Worm (Caenorhabditis elegans): ENCODE data around the gene fbxa-170.
"Not testable (repeated sequence)": the region's sequence is repeated elsewhere in the genome, so short reads cannot be mapped to it uniquely, and the experiment has no call there.

The fbxa-170 gene

DNA sequence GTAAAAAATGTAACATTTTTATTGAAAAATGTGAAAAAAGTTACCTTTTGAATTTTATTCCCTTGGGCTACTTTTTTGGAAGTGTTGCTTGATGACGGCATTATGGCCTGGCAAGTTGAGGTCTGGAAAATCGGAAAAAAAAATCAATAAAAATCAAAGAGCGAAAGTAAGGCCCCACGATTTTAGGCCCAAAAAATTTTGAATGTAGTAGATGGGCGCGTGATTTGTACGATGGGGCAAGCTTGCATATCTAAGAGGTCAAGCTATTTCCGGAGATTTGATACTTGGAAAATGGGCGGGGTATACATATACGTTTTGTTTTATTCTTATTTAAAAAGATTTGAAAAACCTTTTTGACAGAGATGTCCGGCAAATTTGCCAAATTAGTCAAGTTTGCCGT, 28.6 kb upstream of the fbxa-170 start, which contains the start of gene F07G6.5:
Gene F07G6.5, minus strand, starts transcription at position 101 of the 400 bp plus-strand sequence.
- TF ChIP-seq C04F5.9 (tag; optimal IDR thresholded peaks at IDR 0.05): no peak

DNA sequence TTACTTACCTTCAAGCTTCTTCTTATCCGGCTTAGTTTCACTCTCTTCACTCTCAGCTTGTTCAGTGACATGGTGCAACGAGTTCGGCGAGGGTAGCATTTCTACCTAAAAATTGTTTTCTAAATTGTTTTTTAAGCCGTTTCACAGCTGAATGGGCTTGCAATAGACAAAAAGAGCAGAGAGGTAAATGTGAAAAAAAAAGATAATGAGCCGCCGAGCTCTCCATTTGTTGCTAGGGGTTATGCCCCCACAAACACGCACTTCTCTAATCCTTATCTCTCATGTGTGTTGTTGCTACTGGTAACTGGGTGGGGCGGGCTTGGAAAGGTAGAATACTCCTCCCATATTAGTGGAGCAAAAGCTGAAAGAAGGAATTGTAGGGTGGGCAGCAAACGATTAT, 25.9 kb upstream of the fbxa-170 start, which contains the start of gene C36C9.5:
Gene C36C9.5, minus strand, starts transcription at position 101 of the 400 bp plus-strand sequence.
- TF ChIP-seq C16A3.4 (tag; optimal IDR thresholded peaks at IDR 0.05) (no peak), nhr-28 (tag; optimal IDR thresholded peaks at IDR 0.05) (no peak), nhr-11 (tag; optimal IDR thresholded peaks at IDR 0.05) (no peak), snpc-4 (tag; optimal IDR thresholded peaks at IDR 0.05) (no peak), ztf-4 (tag; optimal IDR thresholded peaks at IDR 0.05) (no peak), irx-1 (tag; optimal IDR thresholded peaks at IDR 0.05) (no peak), pax-3 (tag; optimal IDR thresholded peaks at IDR 0.05) (no peak)

DNA sequence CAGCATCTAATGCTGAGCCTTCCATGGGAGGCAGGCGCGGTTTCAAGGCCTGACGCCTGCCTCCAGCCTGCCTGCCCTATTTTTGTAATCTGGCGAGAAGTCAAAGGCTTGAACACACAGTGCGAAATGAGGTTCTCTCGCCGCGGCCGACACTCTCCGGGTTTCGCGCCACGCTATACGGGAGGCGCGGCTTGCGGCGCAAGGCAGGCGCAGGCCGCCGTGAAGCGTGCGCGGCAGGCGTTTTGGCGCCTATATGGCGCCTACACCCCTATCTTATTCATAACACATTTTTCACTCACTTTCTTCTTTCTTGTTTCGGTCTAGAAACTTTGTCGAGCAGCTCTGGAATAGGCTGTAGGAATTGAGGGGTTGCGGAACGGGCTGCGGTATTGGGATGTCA, 25.1 kb upstream of the fbxa-170 start:
- TF ChIP-seq dpl-1 (GFP tag; optimal IDR thresholded peaks at IDR 0.05) (no peak), irx-1 (tag; optimal IDR thresholded peaks at IDR 0.05) (no peak), ces-1 (GFP tag; optimal IDR thresholded peaks at IDR 0.05) (no peak), sox-4 (tag; optimal IDR thresholded peaks at IDR 0.05) (no peak), dsc-1 (tag; optimal IDR thresholded peaks at IDR 0.05) (no peak), lin-13 (GFP tag; optimal IDR thresholded peaks at IDR 0.05) (no peak), nhr-28 (tag; optimal IDR thresholded peaks at IDR 0.05) (no peak), nhr-237 (tag; optimal IDR thresholded peaks at IDR 0.05) (no peak), mdl-1 (tag; optimal IDR thresholded peaks at IDR 0.05) (no peak), sptf-1 (tag; optimal IDR thresholded peaks at IDR 0.05) (no peak), unc-130 (tag; optimal IDR thresholded peaks at IDR 0.05) (no peak), isw-1 (GFP tag; IDR thresholded peaks at IDR 0.05) (no peak)

DNA sequence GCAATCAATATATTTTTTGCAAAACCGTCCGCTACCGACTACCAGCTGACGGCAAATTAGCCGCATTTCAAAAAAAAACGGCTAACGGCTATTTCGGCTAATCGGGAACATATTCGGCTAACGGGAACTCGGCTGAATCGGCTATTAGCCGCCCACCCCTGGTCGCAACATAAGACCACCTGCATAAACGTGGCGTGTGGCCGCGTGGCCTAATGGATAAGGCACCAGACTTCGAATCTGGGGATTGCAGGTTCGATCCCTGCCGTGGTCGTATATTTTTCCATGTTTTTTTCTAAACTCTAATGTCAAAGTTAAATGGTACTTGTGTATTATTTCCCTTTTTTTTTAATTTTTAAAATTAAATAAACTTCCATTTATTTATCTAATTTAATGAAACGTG, 20.6 kb upstream of the fbxa-170 start:
- TF ChIP-seq tbx-2 (tag; optimal IDR thresholded peaks at IDR 0.05) (no peak), fos-1 (tag; optimal IDR thresholded peaks at IDR 0.05) (no peak), snpc-4 (tag; optimal IDR thresholded peaks at IDR 0.05) (no peak), unc-86 (tag; optimal IDR thresholded peaks at IDR 0.05) (no peak), zag-1 (tag; optimal IDR thresholded peaks at IDR 0.05) (no peak)

DNA sequence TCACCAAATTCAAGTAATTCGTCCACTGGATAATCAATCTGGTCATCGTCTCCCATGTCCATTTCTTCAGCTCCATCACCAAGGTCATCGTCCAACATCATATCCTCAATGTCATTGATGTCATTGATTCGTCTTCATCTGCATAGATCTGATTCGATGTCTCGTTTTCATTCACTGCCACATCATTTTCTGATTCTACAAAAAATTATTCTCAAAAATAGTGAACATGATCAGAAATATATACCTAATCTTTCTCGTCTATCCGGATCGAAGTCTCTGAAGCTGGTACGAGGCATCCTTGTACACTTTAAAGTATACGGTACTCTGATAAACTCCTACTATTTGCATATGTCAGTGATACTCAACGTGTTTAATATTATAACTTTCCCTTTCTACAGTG, 19.0 kb upstream of the fbxa-170 start, which contains the start of gene C36C9.4:
Gene C36C9.4, minus strand, starts transcription at position 101 of the 400 bp plus-strand sequence.
- TF ChIP-seq nhr-28, lsy-2, ztf-11 (tag; optimal IDR thresholded peaks at IDR 0.05): not testable (repeated sequence)

DNA sequence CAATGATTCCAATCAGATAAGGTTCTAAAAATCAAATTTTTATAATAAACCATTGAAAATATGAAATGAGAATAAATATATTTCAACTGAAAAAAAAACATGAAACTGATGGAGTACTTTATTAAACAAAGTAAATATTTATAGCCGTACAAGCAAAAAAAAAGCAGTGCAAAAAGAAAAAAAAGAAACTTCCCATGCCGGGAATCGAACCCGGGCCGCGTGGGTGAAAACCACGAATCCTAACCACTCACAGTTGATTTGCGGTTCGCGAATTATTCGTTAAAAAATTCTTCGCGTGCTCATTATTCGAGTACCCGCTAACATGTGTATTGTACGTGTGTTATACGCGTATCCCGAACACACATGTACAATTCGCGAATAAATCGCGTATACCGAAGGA, 13.0 kb upstream of the fbxa-170 start, which contains the start of gene C36C9.6:
Gene C36C9.6, minus strand, starts transcription at position 101 of the 400 bp plus-strand sequence.
- TF ChIP-seq lin-13 (GFP tag; optimal IDR thresholded peaks at IDR 0.05); skn-1 (tag; optimal IDR thresholded peaks at IDR 0.05); C04F5.9 (tag; optimal IDR thresholded peaks at IDR 0.05): not testable (repeated sequence)

DNA sequence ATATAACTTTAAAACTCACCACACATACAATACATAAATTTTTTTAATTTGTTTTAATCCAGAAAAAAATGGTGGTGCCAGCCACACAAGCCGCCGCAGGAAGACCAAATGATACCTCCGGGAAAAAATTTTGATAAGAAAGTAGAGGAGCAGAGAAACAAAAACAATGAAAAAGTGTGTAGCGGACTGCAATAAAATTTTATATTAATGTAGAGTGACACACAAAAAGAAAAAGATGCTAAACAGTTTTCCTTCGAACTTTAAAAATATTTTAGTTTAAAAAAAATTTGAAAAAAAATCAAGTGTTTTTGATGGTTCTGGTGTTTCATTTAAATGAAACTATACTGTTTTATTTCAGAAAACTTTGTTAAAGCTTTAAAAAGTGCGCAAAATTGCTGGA, 12.1 kb upstream of the fbxa-170 start, which contains the start of gene C36C9.12:
Gene C36C9.12, minus strand, starts transcription at position 101 of the 400 bp plus-strand sequence.
- not testable (repeated sequence) for TF ChIP-seq mdl-1, ztf-4, nhr-71 (tag; optimal IDR thresholded peaks at IDR 0.05)

DNA sequence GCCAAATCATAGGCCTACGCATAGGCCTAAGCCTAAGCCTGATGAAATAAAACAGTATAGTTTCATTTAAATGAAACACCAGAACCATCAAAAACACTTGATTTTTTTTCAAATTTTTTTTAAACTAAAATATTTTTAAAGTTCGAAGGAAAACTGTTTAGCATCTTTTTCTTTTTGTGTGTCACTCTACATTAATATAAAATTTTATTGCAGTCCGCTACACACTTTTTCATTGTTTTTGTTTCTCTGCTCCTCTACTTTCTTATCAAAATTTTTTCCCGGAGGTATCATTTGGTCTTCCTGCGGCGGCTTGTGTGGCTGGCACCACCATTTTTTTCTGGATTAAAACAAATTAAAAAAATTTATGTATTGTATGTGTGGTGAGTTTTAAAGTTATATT, 9.2 kb upstream of the fbxa-170 start, which contains the start of gene C36C9.11:
Gene C36C9.11, plus strand, starts transcription at position 301 of the 400 bp plus-strand sequence.
- not testable (repeated sequence) for TF ChIP-seq lir-3 (tag; optimal IDR thresholded peaks at IDR 0.05; ENCODE audit: poor library complexity); ets-5 (GFP tag; IDR thresholded peaks at IDR 0.05); lin-13 (GFP tag; optimal IDR thresholded peaks at IDR 0.05)
